Comparison of ENCODE assay signal across 2 fruit fly cellular contexts in genomic region chrX:3414003-3414767, dm6.
A peak's percentile ranks its signal among the peaks of the same experiment; 100 is the strongest.
TF ChIP-seq lines count a peak whose summit lies in the region.

No protein-coding gene starts in this region.

TF ChIP-seq in whole organism, embryonic, 481 proteins besides CTCF, POLR2A, EP300 and RAD21 (continued from another document and continues in another):
- TF ChIP-seq Kr (GFP tag; optimal IDR thresholded peaks at IDR 0.05; lab: Kevin White, UChicago) (no peak), Ets97D (GFP tag; optimal IDR thresholded peaks at IDR 0.05; lab: Kevin White, UChicago) (no peak), CG6765 (GFP tag; optimal IDR thresholded peaks at IDR 0.05; lab: Kevin White, UChicago) (peak; percentile 59), Spps (tag; optimal IDR thresholded peaks at IDR 0.05; lab: Kevin White, UChicago) (peak; percentile 59), slou (GFP tag; optimal IDR thresholded peaks at IDR 0.05; lab: Kevin White, UChicago) (no peak), repo (GFP tag; optimal IDR thresholded peaks at IDR 0.05; lab: Kevin White, UChicago) (no peak), CG16813 (GFP tag; IDR thresholded peaks at IDR 0.05; lab: Robert Waterston, UW; ENCODE audit: partially characterized antibody) (no peak), CG17612 (GFP tag; IDR thresholded peaks at IDR 0.05; lab: Robert Waterston, UW) (no peak), hkb (optimal IDR thresholded peaks at IDR 0.05; lab: Kevin White, UChicago) (no peak), hkb (GFP tag; IDR thresholded peaks at IDR 0.05; lab: Robert Waterston, UW) (peak; percentile 84; the same call in 1 of the 2 replicates), CG7357 (GFP tag; IDR thresholded peaks at IDR 0.05; lab: Robert Waterston, UW) (peak; percentile 59; the same call in 1 of the 3 replicates), org-1 (GFP tag; optimal IDR thresholded peaks at IDR 0.05; lab: Kevin White, UChicago) (peak; percentile 51), zen2 (GFP tag; IDR thresholded peaks at IDR 0.05; lab: Robert Waterston, UW; ENCODE audit: partially characterized antibody) (no peak), phol (tag; optimal IDR thresholded peaks at IDR 0.05; lab: Kevin White, UChicago) (peak; percentile 67), CG12236 (GFP tag; optimal IDR thresholded peaks at IDR 0.05; lab: Kevin White, UChicago) (no peak), CG14667 (GFP tag; IDR thresholded peaks at IDR 0.05; lab: Robert Waterston, UW) (0 out of 2 replicates have a peak, but pooled peaks have one; percentile 14), CG10209 (GFP tag; optimal IDR thresholded peaks at IDR 0.05; lab: Kevin White, UChicago) (peak; percentile 78), sisA (GFP tag; IDR thresholded peaks at IDR 0.05; lab: Robert Waterston, UW) (peak; percentile 51), CG17328 (GFP tag; IDR thresholded peaks at IDR 0.05; lab: Robert Waterston, UW) (peak; percentile 59), CG9727 (GFP tag; optimal IDR thresholded peaks at IDR 0.05; lab: Kevin White, UChicago) (peak; percentile 62), Doc2 (GFP tag; IDR thresholded peaks at IDR 0.05; lab: Robert Waterston, UW) (no peak), cas (GFP tag; IDR thresholded peaks at IDR 0.05; lab: Robert Waterston, UW) (peak; percentile 46; the same call in 1 of the 2 replicates), slbo (GFP tag; IDR thresholded peaks at IDR 0.05; lab: Robert Waterston, UW) (peak; percentile 68), lola (GFP tag; optimal IDR thresholded peaks at IDR 0.05; lab: Kevin White, UChicago) (peak in 1 of 3 experiments; percentile 52), MTF-1 (GFP tag; optimal IDR thresholded peaks at IDR 0.05; lab: Kevin White, UChicago; ENCODE audit: borderline replicate concordance) (no peak), Ets65A (GFP tag; lab: Kevin White, UChicago) (no peak), E2f1 (GFP tag; IDR thresholded peaks at IDR 0.05; lab: Robert Waterston, UW) (peak; percentile 42; the same call in 1 of the 2 replicates), hth (optimal IDR thresholded peaks at IDR 0.05; lab: Kevin White, UChicago) (no peak), prd (optimal IDR thresholded peaks at IDR 0.05; lab: Kevin White, UChicago) (no peak), prd (GFP tag; IDR thresholded peaks at IDR 0.05; lab: Robert Waterston, UW) (peak; percentile 64), CG13894 (tag; optimal IDR thresholded peaks at IDR 0.05; lab: Kevin White, UChicago) (peak; percentile 97), CG10366 (GFP tag; IDR thresholded peaks at IDR 0.05; lab: Robert Waterston, UW) (peak; percentile 29), dati (GFP tag; IDR thresholded peaks at IDR 0.05; lab: Robert Waterston, UW) (no peak), psq (GFP tag; optimal IDR thresholded peaks at IDR 0.05; lab: Kevin White, UChicago) (no peak), grn (GFP tag; optimal IDR thresholded peaks at IDR 0.05; lab: Kevin White, UChicago) (no peak), en (GFP tag; optimal IDR thresholded peaks at IDR 0.05; lab: Kevin White, UChicago) (no peak), CG14860 (GFP tag; IDR thresholded peaks at IDR 0.05; lab: Robert Waterston, UW; ENCODE audit: partially characterized antibody) (no peak), Optix (GFP tag; IDR thresholded peaks at IDR 0.05; lab: Robert Waterston, UW) (no peak), CG9932 (GFP tag; IDR thresholded peaks at IDR 0.05; lab: Robert Waterston, UW) (peak; percentile 68), Stat92E (GFP tag; optimal IDR thresholded peaks at IDR 0.05; lab: Kevin White, UChicago) (no peak), gcm (GFP tag; optimal IDR thresholded peaks at IDR 0.05; lab: Kevin White, UChicago) (peak; percentile 32), CG34376 (GFP tag; optimal IDR thresholded peaks at IDR 0.05; lab: Kevin White, UChicago) (no peak), cwo (GFP tag; optimal IDR thresholded peaks at IDR 0.05; lab: Kevin White, UChicago) (peak; percentile 72), CG1603 (tag; optimal IDR thresholded peaks at IDR 0.05; lab: Kevin White, UChicago) (no peak), CG31365 (tag; optimal IDR thresholded peaks at IDR 0.05; lab: Kevin White, UChicago) (no peak), ind (GFP tag; optimal IDR thresholded peaks at IDR 0.05; lab: Kevin White, UChicago) (peak; percentile 51), CG10267 (tag; optimal IDR thresholded peaks at IDR 0.05; lab: Kevin White, UChicago) (peak; percentile 56), CG1024 (GFP tag; IDR thresholded peaks at IDR 0.05; lab: Robert Waterston, UW) (no peak), CG4360 (GFP tag; IDR thresholded peaks at IDR 0.05; lab: Robert Waterston, UW) (no peak), rib (GFP tag; IDR thresholded peaks at IDR 0.05; lab: Robert Waterston, UW) (no peak), Dad (GFP tag; optimal IDR thresholded peaks at IDR 0.05; lab: Kevin White, UChicago) (no peak), ranshi (GFP tag; IDR thresholded peaks at IDR 0.05; lab: Robert Waterston, UW) (peak; percentile 49; the same call in 1 of the 2 replicates), ato (GFP tag; IDR thresholded peaks at IDR 0.05; lab: Robert Waterston, UW; ENCODE audit: partially characterized antibody) (no peak), CG9876 (GFP tag; optimal IDR thresholded peaks at IDR 0.05; lab: Kevin White, UChicago) (no peak), CG4617 (GFP tag; optimal IDR thresholded peaks at IDR 0.05; lab: Kevin White, UChicago; ENCODE audit: borderline replicate concordance) (no peak), CG8478 (optimal IDR thresholded peaks at IDR 0.05; lab: Kevin White, UChicago) (no peak), Vsx1 (GFP tag; optimal IDR thresholded peaks at IDR 0.05; lab: Kevin White, UChicago) (no peak), CG8359 (GFP tag; optimal IDR thresholded peaks at IDR 0.05; lab: Kevin White, UChicago; ENCODE audit: borderline replicate concordance) (no peak), fd102C (GFP tag; optimal IDR thresholded peaks at IDR 0.05; lab: Kevin White, UChicago) (no peak), esg (GFP tag; conservative IDR thresholded peaks at IDR 0.05; lab: Robert Waterston, UW) (no peak), CG12942 (GFP tag; optimal IDR thresholded peaks at IDR 0.05; lab: Kevin White, UChicago) (no peak), ems (GFP tag; optimal IDR thresholded peaks at IDR 0.05; lab: Kevin White, UChicago) (no peak), CG17385 (GFP tag; optimal IDR thresholded peaks at IDR 0.05; lab: Kevin White, UChicago) (peak; percentile 72), CG15514 (GFP tag; optimal IDR thresholded peaks at IDR 0.05; lab: Kevin White, UChicago) (peak; percentile 35), CoRest (tag; optimal IDR thresholded peaks at IDR 0.05; lab: Kevin White, UChicago) (peak; percentile 83), CG8089 (GFP tag; optimal IDR thresholded peaks at IDR 0.05; lab: Kevin White, UChicago) (no peak)

TF ChIP-seq in whole organism, prepupa, 60 proteins besides CTCF, POLR2A, EP300 and RAD21 (continued from another document):
- peak; percentile 75 for TF ChIP-seq CG32006 (GFP tag; optimal IDR thresholded peaks at IDR 0.05; lab: Kevin White, UChicago)
- no peak for TF ChIP-seq esn (GFP tag; optimal IDR thresholded peaks at IDR 0.05; lab: Kevin White, UChicago)
- peak; percentile 47 for TF ChIP-seq OdsH (GFP tag; optimal IDR thresholded peaks at IDR 0.05; lab: Kevin White, UChicago)
- TF ChIP-seq svp (GFP tag; lab: Kevin White, UChicago): no peak
- no peak for TF ChIP-seq CG11294 (GFP tag; IDR thresholded peaks at IDR 0.05; lab: Robert Waterston, UW)
- TF ChIP-seq topi (GFP tag; optimal IDR thresholded peaks at IDR 0.05; lab: Kevin White, UChicago): no peak
- TF ChIP-seq Met (GFP tag; optimal IDR thresholded peaks at IDR 0.05; lab: Kevin White, UChicago): no peak
- peak; percentile 48; the same call in 1 of the 2 replicates for TF ChIP-seq Gug (GFP tag; IDR thresholded peaks at IDR 0.05; lab: Robert Waterston, UW)
- no peak for TF ChIP-seq Blimp-1 (GFP tag; optimal IDR thresholded peaks at IDR 0.05; lab: Kevin White, UChicago)
- TF ChIP-seq CG8632 (GFP tag; optimal IDR thresholded peaks at IDR 0.05; lab: Kevin White, UChicago): no peak
- peak; percentile 64; the same call in 2 of the 3 replicates for TF ChIP-seq eg (GFP tag; IDR thresholded peaks at IDR 0.05; lab: Robert Waterston, UW)
- no peak for TF ChIP-seq CG10669 (GFP tag; optimal IDR thresholded peaks at IDR 0.05; lab: Kevin White, UChicago)
- no peak for TF ChIP-seq CG3032 (tag; optimal IDR thresholded peaks at IDR 0.05; lab: Kevin White, UChicago)
- no peak for TF ChIP-seq CG7368 (GFP tag; optimal IDR thresholded peaks at IDR 0.05; lab: Kevin White, UChicago)
- no peak for TF ChIP-seq Sox15 (GFP tag; optimal IDR thresholded peaks at IDR 0.05; lab: Kevin White, UChicago)
- no peak for TF ChIP-seq CG34406 (GFP tag; optimal IDR thresholded peaks at IDR 0.05; lab: Kevin White, UChicago)
- TF ChIP-seq net (GFP tag; optimal IDR thresholded peaks at IDR 0.05; lab: Kevin White, UChicago): peak; percentile 38
- no peak for TF ChIP-seq CG6854 (GFP tag; optimal IDR thresholded peaks at IDR 0.05; lab: Kevin White, UChicago)
- no peak for TF ChIP-seq fd85E (GFP tag; optimal IDR thresholded peaks at IDR 0.05; lab: Kevin White, UChicago)
- no peak for TF ChIP-seq Eip93F (GFP tag; optimal IDR thresholded peaks at IDR 0.05; lab: Kevin White, UChicago)
- no peak for TF ChIP-seq CG16779 (tag; optimal IDR thresholded peaks at IDR 0.05; lab: Kevin White, UChicago)
- TF ChIP-seq Sox102F (GFP tag; optimal IDR thresholded peaks at IDR 0.05; lab: Kevin White, UChicago): no peak
- TF ChIP-seq CG6276 (GFP tag; optimal IDR thresholded peaks at IDR 0.05; lab: Kevin White, UChicago): peak; percentile 65
- no peak for TF ChIP-seq CG11762 (GFP tag; optimal IDR thresholded peaks at IDR 0.05; lab: Kevin White, UChicago; ENCODE audit: insufficient read depth)
- no peak for TF ChIP-seq CG6792 (GFP tag; optimal IDR thresholded peaks at IDR 0.05; lab: Kevin White, UChicago)
- no peak for TF ChIP-seq dac (GFP tag; optimal IDR thresholded peaks at IDR 0.05; lab: Kevin White, UChicago)
- no peak for TF ChIP-seq Hr38 (GFP tag; optimal IDR thresholded peaks at IDR 0.05; lab: Kevin White, UChicago)
- TF ChIP-seq CG3919 (GFP tag; optimal IDR thresholded peaks at IDR 0.05; lab: Kevin White, UChicago): peak; percentile 35
- no peak for TF ChIP-seq Eip75B (GFP tag; optimal IDR thresholded peaks at IDR 0.05; lab: Kevin White, UChicago)
- no peak for TF ChIP-seq CG9139 (GFP tag; optimal IDR thresholded peaks at IDR 0.05; lab: Kevin White, UChicago)
- TF ChIP-seq CG15336 (GFP tag; IDR thresholded peaks at IDR 0.05; lab: Robert Waterston, UW): peak; percentile 70; the same call in 1 of the 2 replicates
- no peak for TF ChIP-seq CG8319 (GFP tag; optimal IDR thresholded peaks at IDR 0.05; lab: Kevin White, UChicago)
- TF ChIP-seq Lpt (GFP tag; optimal IDR thresholded peaks at IDR 0.05; lab: Kevin White, UChicago): peak; percentile 46
- TF ChIP-seq Eip78C (GFP tag; lab: Kevin White, UChicago): no peak
- peak in 1 of 2 experiments; percentile 60 for TF ChIP-seq salr (GFP tag; optimal IDR thresholded peaks at IDR 0.05; lab: Kevin White, UChicago)
- TF ChIP-seq spab (GFP tag; optimal IDR thresholded peaks at IDR 0.05; lab: Kevin White, UChicago): no peak
